Worm (Caenorhabditis elegans) whole organism, L4/young adult: Measurements from ENCODE around the gene F56H9.6.

Experiments used
- W03F9.2 ChIP-seq: fragments of 150-350 bp; optimal IDR thresholded peaks from 2 replicates; lab custom pipeline; 2014; ENCODE audit warnings: missing biosample characterization, missing genetic modification characterization
- dao-5 ChIP-seq: sonication (generic microtip); optimal IDR thresholded peaks from 2 replicates; lab custom pipeline; 2016; ENCODE audit warnings: missing genotype, missing genetic modification characterization, moderate library complexity, missing compliant biosample characterization
- him-1 ChIP-seq: sonication (generic microtip); optimal IDR thresholded peaks from 2 replicates; lab custom pipeline; 2016; ENCODE audit warnings: missing genotype, missing genetic modification reagents, missing genetic modification characterization, missing compliant biosample characterization

ce11 chrV:12663386-12663785 lies 33.7 kb upstream of the F56H9.6 start:
- TF ChIP-seq dao-5 (tag; lab: Kevin White, UChicago) (no peak), him-1 (no peak), W03F9.2 (no peak)
